Fruit fly (Drosophila melanogaster): Measurements from ENCODE around the gene Galphaf.
A peak's percentile ranks its signal among the peaks of the same experiment; 100 is the strongest.

Gene Galphaf

DNA sequence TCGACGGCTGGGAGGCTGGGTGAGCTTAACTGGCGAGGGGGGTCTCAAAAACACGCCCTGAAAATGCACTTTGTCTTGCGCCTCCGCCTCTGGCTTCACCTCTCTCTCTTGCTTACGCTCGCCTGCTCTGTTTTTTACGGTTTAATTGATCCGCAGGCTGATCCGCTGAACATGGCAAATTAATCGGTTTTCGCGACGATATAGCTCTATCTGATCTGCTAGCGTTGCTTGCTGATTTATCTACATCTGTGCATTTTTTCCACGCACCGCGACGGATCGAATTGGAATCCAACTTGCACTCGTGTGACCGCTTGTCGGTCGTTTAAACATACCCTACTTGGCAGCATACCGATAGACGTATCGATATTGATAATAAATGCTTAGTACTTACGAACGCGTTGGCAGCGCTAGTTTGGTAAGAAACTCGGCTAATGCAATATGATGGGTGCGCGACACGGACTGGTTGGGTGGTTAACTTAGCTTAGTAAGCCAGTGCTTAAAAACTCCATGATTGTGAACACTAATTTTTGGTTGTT lies 20.1 kb downstream of the Galphaf start, which contains the start of gene Abl (continued):
- no peak for TF ChIP-seq usp (GFP tag; optimal IDR thresholded peaks at IDR 0.05)
- TF ChIP-seq Hr39 (optimal IDR thresholded peaks at IDR 0.05) = no peak
- peak; percentile 22 for TF ChIP-seq Vsx1 (GFP tag; optimal IDR thresholded peaks at IDR 0.05)
- TF ChIP-seq CG7745 (tag; optimal IDR thresholded peaks at IDR 0.05) = peak; percentile 79
- TF ChIP-seq CG34224 (GFP tag; IDR thresholded peaks at IDR 0.05; ENCODE audit: partially characterized antibody) = peak; percentile 64
- TF ChIP-seq CG1529 (GFP tag; optimal IDR thresholded peaks at IDR 0.05) = no peak
- TF ChIP-seq CG10543 (GFP tag; optimal IDR thresholded peaks at IDR 0.05) = peak; percentile 35
- TF ChIP-seq Mrtf (GFP tag; IDR thresholded peaks at IDR 0.05) = 0 out of 3 replicates have a peak, but pooled peaks have one; percentile 14
- TF ChIP-seq Dad (GFP tag; optimal IDR thresholded peaks at IDR 0.05) = peak; percentile 87
- no peak for TF ChIP-seq nau (GFP tag; optimal IDR thresholded peaks at IDR 0.05)
- peak; percentile 68 for TF ChIP-seq shn (GFP tag; optimal IDR thresholded peaks at IDR 0.05)
- peak; percentile 52 for TF ChIP-seq CG13424 (tag; optimal IDR thresholded peaks at IDR 0.05)
- no peak for TF ChIP-seq CG6689 (GFP tag; IDR thresholded peaks at IDR 0.05)
- peak; percentile 100 for TF ChIP-seq CG10267 (tag; optimal IDR thresholded peaks at IDR 0.05)
- peak; percentile 79 for TF ChIP-seq oc (tag; optimal IDR thresholded peaks at IDR 0.05)
- TF ChIP-seq CG7357 (GFP tag; IDR thresholded peaks at IDR 0.05) = no peak
- peak; percentile 99 for TF ChIP-seq gfzf (GFP tag; optimal IDR thresholded peaks at IDR 0.05)
- TF ChIP-seq CG2875 (GFP tag; optimal IDR thresholded peaks at IDR 0.05) = peak; percentile 20
- TF ChIP-seq abd-A (tag; optimal IDR thresholded peaks at IDR 0.05) = peak; percentile 87
- peak; percentile 83 for TF ChIP-seq knrl (GFP tag; IDR thresholded peaks at IDR 0.05; ENCODE audit: partially characterized antibody)
- TF ChIP-seq eve (GFP tag; optimal IDR thresholded peaks at IDR 0.05) = no peak
- TF ChIP-seq stwl (tag; optimal IDR thresholded peaks at IDR 0.05) = peak; percentile 97
- no peak for TF ChIP-seq Aef1 (GFP tag; IDR thresholded peaks at IDR 0.05)
- peak; percentile 16 for TF ChIP-seq MTF-1 (GFP tag; optimal IDR thresholded peaks at IDR 0.05; ENCODE audit: borderline replicate concordance)
- peak; percentile 33 for TF ChIP-seq Spps (tag; optimal IDR thresholded peaks at IDR 0.05)
- TF ChIP-seq CG6854 (GFP tag; optimal IDR thresholded peaks at IDR 0.05) = no peak
- TF ChIP-seq CG12744 (GFP tag; optimal IDR thresholded peaks at IDR 0.05) = peak; percentile 87
- TF ChIP-seq Xrp1 (GFP tag; IDR thresholded peaks at IDR 0.05) = peak; percentile 57
- TF ChIP-seq NC2β (GFP tag; optimal IDR thresholded peaks at IDR 0.05) = peak; percentile 67
- peak; percentile 45; the same call in 2 of the 3 replicates for TF ChIP-seq dysf (GFP tag; IDR thresholded peaks at IDR 0.05)
- 0 out of 2 replicates have a peak, but pooled peaks have one; percentile 14 for TF ChIP-seq Adf1 (GFP tag; IDR thresholded peaks at IDR 0.05)
- no peak for TF ChIP-seq pan (optimal IDR thresholded peaks at IDR 0.05)
- peak in 1 of 2 experiments; percentile 37 for TF ChIP-seq pan (GFP tag; optimal IDR thresholded peaks at IDR 0.05 in 1 of 2, IDR thresholded peaks at IDR 0.05 in 1 of 2)
- TF ChIP-seq YL-1 (GFP tag; optimal IDR thresholded peaks at IDR 0.05) = peak; percentile 73
- TF ChIP-seq HLH3B (GFP tag; IDR thresholded peaks at IDR 0.05) = 0 out of 2 replicates have a peak, but pooled peaks have one; percentile 18
- no peak for TF ChIP-seq CG9437 (GFP tag; optimal IDR thresholded peaks at IDR 0.05)
- TF ChIP-seq CG10959 (GFP tag; IDR thresholded peaks at IDR 0.05) = no peak
- TF ChIP-seq CG6683 (GFP tag; optimal IDR thresholded peaks at IDR 0.05) = peak; percentile 34
- TF ChIP-seq aop (GFP tag; IDR thresholded peaks at IDR 0.05) = no peak
- TF ChIP-seq CG13775 (GFP tag; optimal IDR thresholded peaks at IDR 0.05) = no peak
- no peak for TF ChIP-seq Ravus (GFP tag; IDR thresholded peaks at IDR 0.05)
- no peak for TF ChIP-seq corto (GFP tag; optimal IDR thresholded peaks at IDR 0.05)
- no peak for TF ChIP-seq tup (GFP tag; optimal IDR thresholded peaks at IDR 0.05)
- peak; percentile 86 for TF ChIP-seq HLHmδ (GFP tag; optimal IDR thresholded peaks at IDR 0.05)
- peak; percentile 43 for TF ChIP-seq gcm2 (GFP tag; optimal IDR thresholded peaks at IDR 0.05)
- TF ChIP-seq ab (GFP tag; optimal IDR thresholded peaks at IDR 0.05) = peak; percentile 10
- TF ChIP-seq ato (GFP tag; IDR thresholded peaks at IDR 0.05; ENCODE audit: partially characterized antibody) = peak; percentile 61
- no peak for TF ChIP-seq peb (GFP tag; IDR thresholded peaks at IDR 0.05)
- TF ChIP-seq br (optimal IDR thresholded peaks at IDR 0.05) = no peak
- TF ChIP-seq CG8765 (GFP tag; IDR thresholded peaks at IDR 0.05) = no peak
- peak; percentile 96 for TF ChIP-seq chinmo (GFP tag; IDR thresholded peaks at IDR 0.05; ENCODE audit: partially characterized antibody)

Data from whole organism, embryonic.